Worm (Caenorhabditis elegans): ENCODE data around the gene cka-2.

The cka-2 gene

ce11 chrX:4255366-4255765 lies 30.6 kb upstream of the cka-2 start:
- TF ChIP-seq unc-62 (GFP tag; optimal IDR thresholded peaks at IDR 0.05) = no peak
- TF ChIP-seq bed-3 (GFP tag; optimal IDR thresholded peaks at IDR 0.05) = no peak
- TF ChIP-seq M03D4.4 (tag; optimal IDR thresholded peaks at IDR 0.05) = no peak
- TF ChIP-seq elt-1 (tag; optimal IDR thresholded peaks at IDR 0.05; ENCODE audit: borderline replicate concordance, insufficient read depth) = no peak
- TF ChIP-seq nhr-237 (tag; optimal IDR thresholded peaks at IDR 0.05) = no peak
- TF ChIP-seq sem-2 (GFP tag; optimal IDR thresholded peaks at IDR 0.05) = no peak
- TF ChIP-seq elt-3 (tag; optimal IDR thresholded peaks at IDR 0.05) = no peak

- no peak for TF ChIP-seq ztf-11 (tag; optimal IDR thresholded peaks at IDR 0.05)
- TF ChIP-seq ceh-43 (GFP tag; optimal IDR thresholded peaks at IDR 0.05) = no peak
- TF ChIP-seq snpc-4 (tag; optimal IDR thresholded peaks at IDR 0.05) = no peak
- TF ChIP-seq elt-3 (tag; optimal IDR thresholded peaks at IDR 0.05) = no peak
- TF ChIP-seq nhr-76 (tag; optimal IDR thresholded peaks at IDR 0.05) = no peak
- no peak for TF ChIP-seq cnd-1 (tag; optimal IDR thresholded peaks at IDR 0.05)
- no peak for TF ChIP-seq unc-120 (tag; optimal IDR thresholded peaks at IDR 0.05; ENCODE audit: poor library complexity, severe bottlenecking)
- no peak for TF ChIP-seq sptf-1 (tag; optimal IDR thresholded peaks at IDR 0.05)
- TF ChIP-seq unc-62 (GFP tag; optimal IDR thresholded peaks at IDR 0.05) = no peak
Measured at ce11 chrX:4256761-4257160, 29.2 kb upstream of the cka-2 start, which contains the start of gene srv-6. Gene srv-6 (plus strand): TSS chrX:4257061.

ce11 chrX:4260297-4260696 lies 25.6 kb upstream of the cka-2 start, which contains the start of gene C52B9.4:
Gene C52B9.4 (plus strand): TSS chrX:4260652.
- TF ChIP-seq mep-1 (tag; optimal IDR thresholded peaks at IDR 0.05) = peak; percentile 8
- peak; percentile 65 for TF ChIP-seq pha-4 (tag; optimal IDR thresholded peaks at IDR 0.05)
- TF ChIP-seq unc-120 (tag; optimal IDR thresholded peaks at IDR 0.05; ENCODE audit: poor library complexity, severe bottlenecking) = no peak
- TF ChIP-seq lin-13 (tag; optimal IDR thresholded peaks at IDR 0.05) = peak; percentile 51

- TF ChIP-seq ceh-43 (GFP tag; optimal IDR thresholded peaks at IDR 0.05) = no peak
- no peak for TF ChIP-seq hlh-1 (tag; optimal IDR thresholded peaks at IDR 0.05)
- TF ChIP-seq mab-5 (tag; optimal IDR thresholded peaks at IDR 0.05) = no peak
- no peak for TF ChIP-seq unc-39 (tag; optimal IDR thresholded peaks at IDR 0.05)
- TF ChIP-seq snpc-4 (tag; optimal IDR thresholded peaks at IDR 0.05) = no peak
- TF ChIP-seq ces-1 (GFP tag; optimal IDR thresholded peaks at IDR 0.05) = no peak
Measured at ce11 chrX:4263820-4264219, 22.1 kb upstream of the cka-2 start.

ce11 chrX:4265283-4265907 lies 20.5 kb upstream of the cka-2 start, which contains the start of gene coel-1:
Gene coel-1 (plus strand): TSS chrX:4265663.
- TF ChIP-seq blmp-1 (tag; optimal IDR thresholded peaks at IDR 0.05) (peak; percentile 20), unc-120 (tag; optimal IDR thresholded peaks at IDR 0.05; ENCODE audit: poor library complexity, severe bottlenecking) (peak; percentile 65), nhr-76 (tag; optimal IDR thresholded peaks at IDR 0.05) (no peak), lin-13 (tag; optimal IDR thresholded peaks at IDR 0.05) (no peak), nhr-28 (tag; optimal IDR thresholded peaks at IDR 0.05) (no peak), bed-3 (GFP tag; optimal IDR thresholded peaks at IDR 0.05) (no peak), nhr-237 (tag; optimal IDR thresholded peaks at IDR 0.05) (no peak), elt-3 (tag; optimal IDR thresholded peaks at IDR 0.05) (no peak), lsy-2 (tag; optimal IDR thresholded peaks at IDR 0.05) (peak; percentile 36), M03D4.4 (tag; optimal IDR thresholded peaks at IDR 0.05) (no peak), nhr-2 (tag; optimal IDR thresholded peaks at IDR 0.05) (no peak), elt-1 (tag; optimal IDR thresholded peaks at IDR 0.05; ENCODE audit: borderline replicate concordance, insufficient read depth) (no peak), hlh-1 (tag; optimal IDR thresholded peaks at IDR 0.05) (peak; percentile 72), sem-2 (GFP tag; optimal IDR thresholded peaks at IDR 0.05) (peak; percentile 3), snpc-4 (tag; optimal IDR thresholded peaks at IDR 0.05) (no peak), ztf-11 (tag; optimal IDR thresholded peaks at IDR 0.05) (no peak), unc-62 (GFP tag; optimal IDR thresholded peaks at IDR 0.05) (peak; percentile 67), drap-1 (GFP tag; optimal IDR thresholded peaks at IDR 0.05) (peak; percentile 16), zip-8 (tag; optimal IDR thresholded peaks at IDR 0.05) (no peak), mls-2 (tag; optimal IDR thresholded peaks at IDR 0.05) (peak; percentile 28), cnd-1 (tag; optimal IDR thresholded peaks at IDR 0.05) (peak; percentile 8), ceh-39 (tag; optimal IDR thresholded peaks at IDR 0.05) (no peak), pha-4 (tag; optimal IDR thresholded peaks at IDR 0.05) (no peak), mep-1 (tag; optimal IDR thresholded peaks at IDR 0.05) (no peak), ham-2 (GFP tag; optimal IDR thresholded peaks at IDR 0.05) (peak; percentile 86), ces-1 (GFP tag; optimal IDR thresholded peaks at IDR 0.05) (peak; percentile 71), sptf-1 (tag; optimal IDR thresholded peaks at IDR 0.05) (peak; percentile 31), ceh-43 (GFP tag; optimal IDR thresholded peaks at IDR 0.05) (no peak)

Data from whole organism, mixed stage, embryonic.